Fruit fly (Drosophila melanogaster) ovary, adult (tissue): ENCODE results near the gene ND-SGDH.

Experiments
- CG17801 ChIP-seq: fragments of 200-800 bp; optimal IDR thresholded peaks from 2 replicates; lab custom pipeline; 2019; ENCODE audit warnings: missing biosample characterization, mild to moderate bottlenecking, missing genetic modification characterization, moderate library complexity; ENCODE audit not compliant: partially characterized antibody

Gene ND-SGDH

DNA sequence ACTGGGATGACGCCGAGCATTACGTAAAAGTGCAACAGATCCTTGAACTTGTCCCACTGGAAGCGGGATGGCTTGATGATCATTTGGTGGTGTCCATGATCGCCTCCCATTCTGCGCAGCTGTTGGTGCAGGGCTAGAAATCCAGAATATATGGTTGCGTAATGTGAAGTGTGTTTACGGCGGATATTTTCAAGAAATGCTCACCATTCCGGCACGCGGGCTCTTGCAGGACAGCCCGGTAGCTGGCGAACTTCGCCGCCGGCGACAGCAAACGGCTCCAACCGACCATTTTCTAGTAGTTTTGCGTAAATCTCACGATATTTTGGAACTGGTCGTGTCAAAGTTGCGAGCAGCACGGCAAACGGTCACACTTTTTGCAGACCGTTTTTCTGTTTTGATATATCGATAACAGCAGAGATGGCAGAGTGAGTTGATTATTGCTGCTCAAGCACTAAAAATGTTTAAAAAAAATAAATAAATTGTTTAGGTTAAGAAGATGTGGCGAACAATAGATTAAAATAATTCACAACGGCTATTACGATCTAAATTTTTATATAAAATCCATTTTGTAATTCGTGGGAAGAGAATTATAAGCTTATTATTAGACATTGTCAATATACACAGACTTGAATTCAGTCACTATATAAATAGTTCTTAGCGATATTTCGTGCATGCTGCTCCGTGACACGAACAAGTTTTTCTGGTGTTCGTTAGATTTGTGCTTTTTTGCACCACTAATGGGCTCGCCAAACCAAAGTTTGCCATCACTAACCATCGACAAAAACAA, at the start of gene ND-SGDH, which contains the start of gene RhoGAP68F:
Gene ND-SGDH, minus strand, starts transcription at position 472 of the 787 bp plus-strand sequence.
Gene RhoGAP68F, plus strand, starts transcription at position 756 of the 787 bp plus-strand sequence.
- peak; percentile 62 for TF ChIP-seq CG17801

dm6 chr3L:12185336-12185735, 47.0 kb upstream of the ND-SGDH start:
- TF ChIP-seq CG17801, result no peak

DNA sequence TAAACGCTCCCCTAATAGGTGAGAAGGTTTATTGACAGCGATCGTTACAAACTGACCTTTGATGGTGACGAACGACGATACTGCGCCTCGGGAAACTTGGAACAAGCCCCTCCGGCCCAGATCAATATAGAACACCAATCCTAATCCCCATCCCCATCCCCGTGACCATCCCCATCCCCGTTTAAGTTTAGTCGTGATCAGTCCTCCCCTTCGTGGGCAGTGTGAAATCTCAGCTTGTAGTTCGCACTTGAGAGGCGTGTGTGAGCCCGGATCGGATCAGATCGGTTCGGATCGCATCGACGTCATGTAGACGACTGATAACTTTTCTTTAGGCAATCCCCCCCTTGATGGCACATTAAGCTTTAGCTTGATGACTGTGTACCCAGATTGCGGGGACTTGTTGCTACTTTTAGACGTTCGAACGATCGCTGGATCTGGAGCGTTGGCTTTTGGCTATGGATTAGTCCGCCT, 46.2 kb upstream of the ND-SGDH start, which contains the start of gene Miox:
Gene Miox, plus strand, starts transcription at position 421 of the 471 bp plus-strand sequence.
- no peak for TF ChIP-seq CG17801

DNA sequence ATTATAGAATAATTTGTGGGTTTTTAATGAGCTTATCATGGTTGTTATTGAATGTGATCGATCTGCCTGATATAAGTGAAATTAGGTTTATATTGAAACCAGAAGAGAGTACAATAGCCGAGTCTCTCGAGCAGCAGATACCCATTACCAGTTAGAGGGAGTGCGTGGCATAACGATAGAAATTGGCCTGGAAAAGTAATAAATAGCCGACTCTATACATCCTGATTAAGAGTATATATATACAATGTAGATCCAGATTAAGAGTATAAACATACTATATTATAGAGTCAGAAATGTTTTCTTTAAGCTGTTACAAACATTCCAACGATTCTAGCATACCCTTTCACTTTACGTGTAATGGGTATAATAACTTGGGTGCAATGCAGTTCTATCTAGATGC, 45.6 kb upstream of the ND-SGDH start:
- TF ChIP-seq CG17801, result no peak

dm6 chr3L:12178847-12179437, 40.6 kb upstream of the ND-SGDH start:
- TF ChIP-seq CG17801, result peak; percentile 16

DNA sequence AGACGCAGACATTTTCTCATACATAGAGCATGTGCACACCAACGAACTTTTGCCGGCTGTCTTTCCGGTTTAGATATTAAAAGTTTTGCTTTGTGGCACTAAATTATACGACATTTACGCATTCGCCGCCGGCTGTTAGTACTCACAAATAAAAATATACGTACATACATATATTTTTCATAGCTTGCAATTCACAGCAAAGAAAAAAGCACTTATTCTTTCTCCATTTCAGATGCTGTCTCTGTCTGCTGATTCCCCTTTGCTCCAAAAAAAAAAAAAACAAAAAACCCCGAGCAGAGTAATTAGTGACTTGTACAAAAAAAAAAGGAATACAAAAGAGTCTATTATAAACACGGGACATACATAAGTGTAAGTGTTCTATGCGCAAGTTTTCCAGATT, 38.9 kb upstream of the ND-SGDH start, which contains the start of gene CAH2:
Gene CAH2, plus strand, starts transcription at position 301 of the 400 bp plus-strand sequence.
- no peak for TF ChIP-seq CG17801

dm6 chr3L:12175382-12175781, 37.0 kb upstream of the ND-SGDH start, which contains the start of gene Rh7:
TSS of gene Rh7 (minus strand) at chr3L:12175482.
- TF ChIP-seq CG17801, result no peak

DNA sequence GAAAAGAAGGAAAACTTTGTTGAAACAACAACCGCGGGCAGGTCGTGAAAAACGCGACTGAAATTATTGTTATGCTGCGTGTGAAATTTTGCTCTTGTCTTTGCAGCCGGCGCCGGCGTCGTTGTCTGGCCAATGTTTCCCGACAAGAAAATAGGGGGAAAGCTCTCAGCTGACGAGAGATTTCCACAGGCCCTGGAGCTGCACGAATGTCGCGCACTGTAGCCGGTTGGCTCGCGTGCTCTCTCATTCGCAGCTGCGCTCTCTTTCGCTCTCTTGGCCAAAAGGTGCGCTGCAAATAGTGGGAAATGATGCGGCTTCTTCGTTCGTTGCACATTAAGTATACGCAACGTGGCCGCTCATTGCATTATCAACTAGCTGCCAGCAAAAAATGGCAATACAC, 25.3 kb upstream of the ND-SGDH start, which contains the start of gene CG9760:
Gene CG9760, minus strand, starts transcription at position 43 of the 400 bp plus-strand sequence.
- TF ChIP-seq CG17801, result no peak

DNA sequence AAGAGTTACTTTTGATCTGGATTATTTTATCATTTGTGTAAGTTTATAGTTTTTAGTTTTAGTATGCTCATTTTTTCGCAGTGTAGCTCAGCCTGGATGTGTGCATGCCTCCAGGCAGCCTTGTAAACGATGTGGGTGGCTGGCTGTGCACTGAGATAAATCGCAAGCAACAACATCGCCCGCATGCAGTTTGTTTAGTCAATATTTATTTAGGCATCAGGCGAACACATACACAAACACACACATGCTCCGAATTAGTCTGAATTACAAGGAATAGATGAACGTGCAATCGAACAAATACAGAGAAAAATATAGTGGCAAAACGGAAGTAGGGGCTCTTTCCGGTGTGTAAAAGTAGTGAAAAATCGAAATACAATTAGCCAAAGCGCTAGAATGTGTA, 24.7 kb upstream of the ND-SGDH start:
- no peak for TF ChIP-seq CG17801

- TF ChIP-seq CG17801, result no peak
These were observed 23.8 kb upstream of the ND-SGDH start for dm6 chr3L:12162156-12162682.

DNA sequence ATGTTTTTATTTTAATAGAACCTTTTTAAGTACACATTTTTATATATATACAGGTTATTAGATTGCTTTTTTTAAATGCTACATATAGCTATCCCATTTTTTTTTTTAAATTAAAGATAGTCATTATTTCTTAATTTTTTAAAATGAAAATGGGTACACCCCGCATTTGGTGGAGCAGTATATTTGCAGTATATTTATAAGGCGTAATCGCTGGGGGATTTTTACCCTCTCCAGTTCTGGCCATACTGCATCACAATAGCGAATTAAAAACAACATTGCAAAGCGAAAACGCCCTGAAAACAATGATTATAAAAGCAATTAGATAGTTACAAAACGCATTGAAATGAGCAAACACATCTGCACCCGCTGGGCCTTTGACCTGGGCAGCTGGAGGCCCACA, 10.6 kb upstream of the ND-SGDH start, which contains the start of gene CG32099:
Gene CG32099, plus strand, starts transcription at position 250 of the 400 bp plus-strand sequence.
- no peak for TF ChIP-seq CG17801

dm6 chr3L:12146970-12147369, 8.6 kb upstream of the ND-SGDH start:
- no peak for TF ChIP-seq CG17801

DNA sequence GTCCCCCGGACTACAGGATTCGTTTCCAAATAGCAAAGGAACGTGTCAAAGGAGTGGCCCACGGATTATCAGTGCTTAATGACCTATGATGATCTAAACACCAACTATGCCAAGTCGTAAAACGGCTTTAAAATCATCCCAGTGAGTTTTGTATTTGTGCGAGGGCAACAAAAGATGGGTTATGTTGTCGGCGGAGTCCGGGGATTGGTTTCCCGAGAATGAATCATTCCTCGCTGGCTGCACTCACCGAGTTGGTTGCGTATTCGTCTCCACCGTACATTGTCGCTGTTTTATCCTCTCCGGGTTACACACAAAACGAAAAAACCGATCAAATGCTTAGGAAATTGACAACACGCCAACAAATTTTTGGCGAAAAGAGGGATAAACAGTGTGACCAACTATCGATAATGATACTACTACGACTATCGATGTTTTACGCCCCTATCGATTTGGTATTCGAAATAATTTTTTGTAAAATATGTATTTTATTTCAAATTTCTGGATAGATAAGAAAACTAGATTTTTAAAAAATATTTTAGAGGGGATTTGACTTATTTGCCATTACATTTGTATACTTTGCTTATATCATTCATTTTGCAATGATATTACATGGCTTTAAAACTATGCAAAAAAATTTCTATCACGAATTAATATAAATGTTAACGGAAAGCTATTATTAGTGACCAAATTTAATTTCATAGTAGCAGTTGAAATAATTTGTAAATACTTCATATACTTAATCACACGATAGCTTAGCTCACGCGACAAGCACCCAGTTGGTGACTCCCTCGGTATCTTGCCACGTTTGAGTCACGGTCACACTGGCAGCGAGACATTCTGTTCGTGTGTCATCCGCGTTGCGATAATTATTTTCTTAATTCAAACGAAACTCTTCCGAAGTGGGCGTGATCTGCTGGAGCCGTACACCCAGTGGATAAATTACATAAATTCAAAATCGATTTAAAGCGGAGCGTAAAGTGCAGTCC, 7.6 kb upstream of the ND-SGDH start, which contains the start of the genes eIF3l and Nrx-IV:
Gene eIF3l, minus strand, starts transcription at position 389 of the 986 bp plus-strand sequence.
Gene Nrx-IV, plus strand, starts transcription at position 811 of the 986 bp plus-strand sequence.
- TF ChIP-seq CG17801, result no peak

- peak; percentile 25 for TF ChIP-seq CG17801
These were observed 881 bp upstream of the ND-SGDH start for dm6 chr3L:12139232-12139698.

- peak; percentile 79 for TF ChIP-seq CG17801
These were observed 1.8 kb downstream of the ND-SGDH start, which contains the start of the genes CG5645 and Atg12 for dm6 chr3L:12136630-12137029. TSS of gene CG5645 (minus strand) at chr3L:12136706. TSS of gene Atg12 (plus strand) at chr3L:12136967.
